Worm (Caenorhabditis elegans) whole organism, L1 larva: Measurements from ENCODE around the gene icap-1.

Experiments
- aly-2 ChIP-seq: fragments of 150-350 bp; optimal IDR thresholded peaks from 2 replicates; lab custom pipeline; 2014; ENCODE audit warnings: missing biosample characterization, missing genetic modification characterization
- ceh-82 ChIP-seq, 3 experiments: fragments of 150-350 bp in 1 of 3; sonication (generic microtip) in 2 of 3; optimal IDR thresholded peaks; 2 replicates each; lab custom pipeline; 2014 to 2017; ENCODE audit warnings: missing biosample characterization in 3 of 3, missing genetic modification characterization in 3 of 3
- dsc-1 ChIP-seq: sonication (generic microtip); optimal IDR thresholded peaks from 2 replicates; lab custom pipeline; 2016; ENCODE audit warnings: mild to moderate bottlenecking, missing genetic modification characterization, missing compliant biosample characterization
- egl-27 ChIP-seq, 2 experiments: fragments of 150-350 bp in 1 of 2; sonication (generic microtip); optimal IDR thresholded peaks; 3 replicates each; lab custom pipeline; 2017 to 2018; ENCODE audit warnings: missing biosample characterization in 2 of 2, missing genetic modification characterization in 2 of 2, missing genetic modification reagents in 2 of 2
- fkh-10 ChIP-seq: sonication (generic microtip); optimal IDR thresholded peaks from 2 replicates; lab custom pipeline; 2017; ENCODE audit warnings: missing biosample characterization, missing genetic modification reagents, missing genetic modification characterization
- lin-14 ChIP-seq: fragments of 200-800 bp; sonication (Bioruptor generic); optimal IDR thresholded peaks from 2 replicates; lab custom pipeline; 2018; ENCODE audit warnings: mild to moderate bottlenecking, missing genetic modification characterization, moderate library complexity, missing compliant biosample characterization
- mdl-1 ChIP-seq, 2 experiments: fragments of 150-350 bp; optimal IDR thresholded peaks; 2 replicates each; lab custom pipeline; 2014 to 2017; ENCODE audit warnings: missing biosample characterization in 2 of 2, missing genetic modification characterization in 2 of 2, inconsistent platforms in 1 of 2
- ztf-11 ChIP-seq, 2 experiments: sonication (generic microtip); optimal IDR thresholded peaks; 2 replicates each; lab custom pipeline; 2016 to 2017; ENCODE audit warnings: missing genetic modification characterization in 2 of 2, missing biosample characterization in 1 of 2, missing compliant biosample characterization in 1 of 2
- ztf-4 ChIP-seq: fragments of 150-350 bp; optimal IDR thresholded peaks from 2 replicates; lab custom pipeline; 2014; ENCODE audit warnings: missing biosample characterization, missing genetic modification characterization

DNA sequence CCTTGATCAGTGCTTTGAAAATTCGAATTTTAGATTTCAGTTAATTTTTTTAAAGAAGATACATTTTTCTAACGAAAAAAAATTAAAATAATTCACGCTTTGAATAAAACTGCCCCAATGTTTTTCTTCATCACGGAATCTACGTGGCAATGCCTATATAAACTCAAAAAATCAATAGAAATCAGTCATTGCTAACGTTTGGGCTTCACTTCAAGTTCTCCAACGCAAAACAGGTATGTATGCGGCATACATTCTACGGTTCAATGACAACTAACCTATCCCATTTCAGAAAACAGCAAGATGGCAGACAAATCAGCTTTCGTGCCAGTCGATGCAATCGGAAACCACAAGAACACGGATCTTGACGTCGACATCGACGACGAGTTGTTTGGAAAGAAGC, 41.4 kb downstream of the icap-1 start, which contains the start of gene C47A4.5:
- TF ChIP-seq ztf-4, result no peak
- TF ChIP-seq aly-2 (tag; lab: Kevin White, UChicago), result no peak
- no peak for TF ChIP-seq egl-27 (tag; optimal IDR thresholded peaks at IDR 0.05; lab: Kevin White, UChicago)
- no peak for TF ChIP-seq dsc-1
- TF ChIP-seq lin-14 (GFP tag; lab: Kevin White, UChicago), result no peak
- TF ChIP-seq fkh-10 (GFP tag; lab: Kevin White, UChicago), result no peak
- no peak for TF ChIP-seq ceh-82 (tag; optimal IDR thresholded peaks at IDR 0.05; lab: Kevin White, UChicago)
- no peak for TF ChIP-seq ztf-11 (tag; optimal IDR thresholded peaks at IDR 0.05; lab: Kevin White, UChicago)
- TF ChIP-seq mdl-1 (tag; optimal IDR thresholded peaks at IDR 0.05; lab: Kevin White, UChicago), result no peak
